Worm (Caenorhabditis elegans) whole organism, late embryonic: ENCODE data around the gene clec-88.

Experiments
- C08G9.2 ChIP-seq: sonication (generic microtip); optimal IDR thresholded peaks from 2 replicates; lab custom pipeline; 2016; ENCODE audit warnings: mild to moderate bottlenecking, missing genetic modification characterization, moderate library complexity, missing compliant biosample characterization
- ceh-30 ChIP-seq: fragments of 150-350 bp; optimal IDR thresholded peaks from 2 replicates; lab custom pipeline; 2014; ENCODE audit warnings: missing biosample characterization, missing genetic modification characterization
- hlh-30 ChIP-seq: sonication (generic microtip); optimal IDR thresholded peaks from 2 replicates; lab custom pipeline; 2017; ENCODE audit warnings: antibody characterized with exemption, missing genetic modification characterization, missing compliant biosample characterization; ENCODE audit not compliant: insufficient read depth

ce11 chrII:6374646-6375045 is 9.1 kb downstream of the clec-88 start:
- TF ChIP-seq C08G9.2 (tag; lab: Kevin White, UChicago) (no peak), ceh-30 (tag; lab: Kevin White, UChicago) (no peak), hlh-30 (tag; lab: Kevin White, UChicago) (no peak)
